Worm (Caenorhabditis elegans) whole organism, late embryonic: ENCODE results near the gene ZK697.1.

Experiments
- C08G9.2 ChIP-seq: sonication (generic microtip); optimal IDR thresholded peaks from 2 replicates; lab custom pipeline; 2016; ENCODE audit warnings: mild to moderate bottlenecking, missing genetic modification characterization, moderate library complexity, missing compliant biosample characterization
- ceh-31 ChIP-seq: sonication (generic microtip); optimal IDR thresholded peaks from 2 replicates; lab custom pipeline; 2016; ENCODE audit warnings: missing genetic modification characterization, missing compliant biosample characterization
- ceh-9 ChIP-seq: sonication (generic microtip); optimal IDR thresholded peaks from 2 replicates; lab custom pipeline; 2016; ENCODE audit warnings: mild to moderate bottlenecking, missing genetic modification characterization, inconsistent platforms, missing compliant biosample characterization
- elt-2 ChIP-seq: sonication (generic microtip); optimal IDR thresholded peaks from 2 replicates; lab custom pipeline; 2016; ENCODE audit warnings: missing genetic modification reagents, missing genetic modification characterization, missing compliant biosample characterization
- elt-4 ChIP-seq: sonication (generic microtip); optimal IDR thresholded peaks from 2 replicates; lab custom pipeline; 2016; ENCODE audit warnings: missing genetic modification characterization, missing compliant biosample characterization
- fkh-10 ChIP-seq: fragments of 150-350 bp; optimal IDR thresholded peaks from 2 replicates; lab custom pipeline; 2014; ENCODE audit warnings: missing biosample characterization, missing genetic modification reagents, missing genetic modification characterization
- fkh-6 ChIP-seq: sonication (generic microtip); optimal IDR thresholded peaks from 2 replicates; lab custom pipeline; 2016; ENCODE audit warnings: missing genetic modification characterization, missing compliant biosample characterization
- hlh-13 ChIP-seq: fragments of 200-800 bp; sonication (Bioruptor generic); optimal IDR thresholded peaks from 2 replicates; lab custom pipeline; 2018; ENCODE audit warnings: mild to moderate bottlenecking, missing genetic modification characterization, missing compliant biosample characterization
- nhr-11 ChIP-seq: fragments of 150-350 bp; optimal IDR thresholded peaks from 2 replicates; lab custom pipeline; 2014; ENCODE audit warnings: missing biosample characterization, missing genetic modification characterization
- nhr-232 ChIP-seq: sonication (generic microtip); optimal IDR thresholded peaks from 2 replicates; lab custom pipeline; 2016; ENCODE audit warnings: missing genetic modification characterization, missing compliant biosample characterization
- sox-2 ChIP-seq: fragments of 200-800 bp; sonication (Bioruptor generic); IDR thresholded peaks from 2 replicates; pipeline ENCODE4 v1.3.6; 2022; ENCODE audit warnings: missing genetic modification reagents, missing genetic modification characterization, missing compliant biosample characterization
- tbx-2 ChIP-seq: sonication (generic microtip); optimal IDR thresholded peaks from 2 replicates; lab custom pipeline; 2016; ENCODE audit warnings: missing genetic modification characterization, missing compliant biosample characterization
- unc-86 ChIP-seq: sonication (generic microtip); optimal IDR thresholded peaks from 2 replicates; lab custom pipeline; 2016; ENCODE audit warnings: missing genetic modification characterization, missing compliant biosample characterization

DNA sequence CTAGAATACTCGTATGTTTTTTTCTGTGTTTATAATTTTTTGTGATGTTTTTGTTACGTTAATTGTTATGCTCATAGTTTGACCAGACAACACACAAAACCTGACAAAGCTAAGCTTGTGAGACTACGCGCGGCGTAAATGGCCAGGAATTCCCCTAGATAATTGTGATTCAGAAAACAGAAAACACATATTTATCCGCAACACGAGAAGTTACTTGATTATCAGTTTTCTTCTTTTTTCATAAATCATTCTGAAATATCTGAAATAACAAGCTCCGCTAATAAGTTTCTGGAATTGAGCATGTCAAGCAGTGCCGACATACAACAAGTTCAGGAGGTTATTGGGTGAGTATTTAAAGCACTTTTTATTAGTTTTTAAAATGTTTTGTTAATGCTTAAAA lies 41.7 kb upstream of the ZK697.1 start, which contains the start of gene srw-100:
- TF ChIP-seq nhr-11, result no peak
- no peak for TF ChIP-seq ceh-31 (tag; lab: Kevin White, UChicago)
- no peak for TF ChIP-seq elt-2 (tag; lab: Kevin White, UChicago)
- TF ChIP-seq fkh-6 (tag; lab: Kevin White, UChicago), result no peak
- no peak for TF ChIP-seq elt-4 (tag; lab: Kevin White, UChicago)
- TF ChIP-seq nhr-232 (tag; lab: Kevin White, UChicago), result no peak
- TF ChIP-seq fkh-10 (GFP tag; lab: Kevin White, UChicago), result no peak
- TF ChIP-seq tbx-2 (tag; lab: Kevin White, UChicago), result no peak
- no peak for TF ChIP-seq unc-86 (tag; lab: Kevin White, UChicago)
- no peak for TF ChIP-seq C08G9.2 (tag; lab: Kevin White, UChicago)
- no peak for TF ChIP-seq ceh-9 (tag; lab: Kevin White, UChicago)
- no peak for TF ChIP-seq hlh-13 (GFP tag; lab: Kevin White, UChicago)
- TF ChIP-seq sox-2 (GFP tag; lab: Robert Waterston, UW), result no peak
